Worm (Caenorhabditis elegans) whole organism, L3 larva: ENCODE measurements around the gene C17C3.5.

Source experiments
- ceh-82 ChIP-seq: fragments of 150-350 bp; optimal IDR thresholded peaks from 2 replicates; lab custom pipeline; 2014; ENCODE audit warnings: missing biosample characterization, missing genetic modification characterization
- daf-12 ChIP-seq: fragments of 150-350 bp; optimal IDR thresholded peaks from 2 replicates; lab custom pipeline; 2014; ENCODE audit warnings: missing biosample characterization, missing genetic modification reagents, missing genetic modification characterization
- elt-1 ChIP-seq: fragments of 150-350 bp; optimal IDR thresholded peaks from 2 replicates; lab custom pipeline; 2014; ENCODE audit warnings: missing biosample characterization, missing genetic modification characterization
- fos-1 ChIP-seq: fragments of 150-350 bp; optimal IDR thresholded peaks from 2 replicates; lab custom pipeline; 2014; ENCODE audit warnings: missing biosample characterization, missing genetic modification characterization
- nhr-11 ChIP-seq: fragments of 150-350 bp; optimal IDR thresholded peaks from 2 replicates; lab custom pipeline; 2014; ENCODE audit warnings: missing biosample characterization, missing genetic modification characterization
- nhr-12 ChIP-seq: fragments of 150-350 bp; optimal IDR thresholded peaks from 2 replicates; lab custom pipeline; 2014; ENCODE audit warnings: missing biosample characterization, missing genetic modification characterization
- nhr-23 ChIP-seq: fragments of 150-350 bp; optimal IDR thresholded peaks from 2 replicates; lab custom pipeline; 2014; ENCODE audit warnings: missing biosample characterization, missing genetic modification reagents, missing genetic modification characterization
- nhr-237 ChIP-seq: fragments of 150-350 bp; optimal IDR thresholded peaks from 2 replicates; lab custom pipeline; 2014; ENCODE audit warnings: missing biosample characterization, missing genetic modification characterization
- nhr-77 ChIP-seq: fragments of 150-350 bp; optimal IDR thresholded peaks from 2 replicates; lab custom pipeline; 2014; ENCODE audit warnings: missing biosample characterization, missing genetic modification characterization
- snpc-4 ChIP-seq: fragments of 150-350 bp; optimal IDR thresholded peaks from 2 replicates; lab custom pipeline; 2014; ENCODE audit warnings: missing biosample characterization, missing genetic modification characterization
- ztf-4 ChIP-seq: fragments of 150-350 bp; optimal IDR thresholded peaks from 2 replicates; lab custom pipeline; 2014; ENCODE audit warnings: missing biosample characterization, missing genetic modification characterization

DNA sequence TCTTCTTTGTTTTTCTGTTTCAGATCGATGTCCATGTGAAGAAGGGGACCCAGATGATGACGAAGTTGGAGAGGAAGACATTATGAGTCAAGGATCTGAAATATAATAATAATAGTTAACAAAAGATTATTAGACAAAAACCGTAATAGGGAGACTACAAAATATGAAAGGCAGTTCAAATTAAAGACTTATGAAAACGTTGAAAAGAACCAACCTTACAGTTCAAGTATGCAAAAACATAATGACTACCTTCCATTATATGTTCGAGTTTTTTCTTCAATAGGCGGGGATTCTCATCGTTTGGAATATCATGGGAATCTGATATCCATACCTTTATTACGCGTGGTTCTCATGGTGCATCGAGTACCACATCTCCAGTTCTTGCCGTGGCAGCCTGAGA, 18.0 kb upstream of the C17C3.5 start, which contains the start of gene hlh-26:
- TF ChIP-seq nhr-23 = no peak
- no peak for TF ChIP-seq nhr-11
- no peak for TF ChIP-seq elt-1 (tag; lab: Kevin White, UChicago)
- TF ChIP-seq fos-1 (tag; lab: Kevin White, UChicago) = no peak
- no peak for TF ChIP-seq nhr-237 (tag; lab: Kevin White, UChicago)
- TF ChIP-seq nhr-77 (tag; lab: Kevin White, UChicago) = no peak
- no peak for TF ChIP-seq ceh-82 (tag; lab: Kevin White, UChicago)
- TF ChIP-seq nhr-12 (tag; lab: Kevin White, UChicago) = no peak
- TF ChIP-seq snpc-4 (tag; lab: Kevin White, UChicago) = no peak
- no peak for TF ChIP-seq ztf-4 (tag; lab: Kevin White, UChicago)
- no peak for TF ChIP-seq daf-12 (tag; lab: Kevin White, UChicago)
